Worm (Caenorhabditis elegans) whole organism, L4 larva: Measurements from ENCODE around the gene F02D8.1.
A peak's percentile ranks its signal among the peaks of the same experiment; 100 is the strongest.

Experiments used
- F37D6.2 ChIP-seq: sonication (generic microtip); optimal IDR thresholded peaks from 2 replicates; lab custom pipeline; 2016; ENCODE audit warnings: mild to moderate bottlenecking, missing genetic modification characterization, missing compliant biosample characterization
- F49E8.2 ChIP-seq: sonication (generic microtip); optimal IDR thresholded peaks from 2 replicates; lab custom pipeline; 2016; ENCODE audit warnings: missing compliant biosample characterization, mild to moderate bottlenecking, missing genetic modification characterization, borderline replicate concordance
- T20F7.1 ChIP-seq: fragments of 200-800 bp; sonication (Bioruptor generic); optimal IDR thresholded peaks from 2 replicates; lab custom pipeline; 2018; ENCODE audit warnings: mild to moderate bottlenecking, missing genetic modification characterization, missing compliant biosample characterization
- Y105C5A.15 ChIP-seq: fragments of 200-800 bp; sonication (Bioruptor generic); IDR thresholded peaks from 2 replicates; pipeline ENCODE4 v1.3.6; 2022; ENCODE audit warnings: missing genetic modification characterization, missing compliant biosample characterization
- Y48G9A.11 ChIP-seq: fragments of 200-800 bp; sonication (Bioruptor generic); IDR thresholded peaks from 2 replicates; pipeline ENCODE4 v1.3.6; 2022; ENCODE audit warnings: missing genetic modification reagents, missing genetic modification characterization, missing compliant biosample characterization
- Y5F2A.4 ChIP-seq: fragments of 200-800 bp; sonication (Bioruptor generic); optimal IDR thresholded peaks from 2 replicates; lab custom pipeline; 2018; ENCODE audit warnings: mild to moderate bottlenecking, missing genetic modification characterization, missing compliant biosample characterization
- aha-1 ChIP-seq: fragments of 150-350 bp; peaks from one replicate; lab custom pipeline; 2014; ENCODE audit warnings: missing biosample characterization, missing genetic modification characterization
- aly-2 ChIP-seq: sonication (generic microtip); optimal IDR thresholded peaks from 2 replicates; lab custom pipeline; 2018; ENCODE audit warnings: missing biosample characterization, missing genetic modification characterization
- arid-1 ChIP-seq: fragments of 200-800 bp; sonication (Bioruptor generic); conservative IDR thresholded peaks from 2 replicates; pipeline ENCODE4 v1.3.6; 2022; ENCODE audit warnings: missing genetic modification reagents, missing genetic modification characterization, missing compliant biosample characterization
- ceh-44 ChIP-seq: fragments of 200-800 bp; sonication (Bioruptor generic); IDR thresholded peaks from 2 replicates; pipeline ENCODE4 v1.3.6; 2022; ENCODE audit warnings: missing genetic modification reagents, missing genetic modification characterization, missing compliant biosample characterization
- ceh-82 ChIP-seq: sonication (generic microtip); optimal IDR thresholded peaks from 2 replicates; lab custom pipeline; 2017; ENCODE audit warnings: missing biosample characterization, missing genetic modification characterization
- ctbp-1 ChIP-seq: fragments of 200-800 bp; sonication (Bioruptor generic); IDR thresholded peaks from 2 replicates; pipeline ENCODE4 v1.3.6; 2022; ENCODE audit warnings: missing genetic modification reagents, missing genetic modification characterization, missing compliant biosample characterization
- daf-12 ChIP-seq: fragments of 150-350 bp; optimal IDR thresholded peaks from 2 replicates; lab custom pipeline; 2014; ENCODE audit warnings: missing biosample characterization, missing genetic modification reagents, missing genetic modification characterization
- daf-19 ChIP-seq: fragments of 200-800 bp; sonication (Bioruptor generic); conservative IDR thresholded peaks from 2 replicates; pipeline ENCODE4 v1.3.6; 2022; ENCODE audit warnings: missing genetic modification characterization, missing compliant biosample characterization
- daf-8 ChIP-seq: fragments of 200-800 bp; sonication (Bioruptor generic); IDR thresholded peaks from 2 replicates; pipeline ENCODE4 v1.3.6; 2022; ENCODE audit warnings: missing genetic modification characterization, missing compliant biosample characterization
- dmd-6 ChIP-seq: fragments of 200-800 bp; sonication (Bioruptor generic); IDR thresholded peaks from 2 replicates; pipeline ENCODE4 v1.3.6; 2022; ENCODE audit warnings: missing genetic modification reagents, missing genetic modification characterization, missing compliant biosample characterization
- dmd-9 ChIP-seq: fragments of 200-800 bp; sonication (Bioruptor generic); IDR thresholded peaks from 2 replicates; pipeline ENCODE4 v1.3.6; 2022; ENCODE audit warnings: missing genetic modification reagents, missing genetic modification characterization, missing compliant biosample characterization
- dpl-1 ChIP-seq: fragments of 150-350 bp; optimal IDR thresholded peaks from 2 replicates; lab custom pipeline; 2014; ENCODE audit warnings: missing biosample characterization, missing genetic modification reagents, missing genetic modification characterization
- duxl-1 ChIP-seq: sonication (generic microtip); optimal IDR thresholded peaks from 2 replicates; lab custom pipeline; 2016; ENCODE audit warnings: mild to moderate bottlenecking, missing genetic modification characterization, moderate library complexity, missing compliant biosample characterization; ENCODE audit not compliant: poor library complexity
- egl-27 ChIP-seq: sonication (generic microtip); optimal IDR thresholded peaks from 3 replicates; lab custom pipeline; 2017; ENCODE audit warnings: missing biosample characterization, missing genetic modification reagents, missing genetic modification characterization
- egl-43 ChIP-seq: fragments of 200-800 bp; sonication (Bioruptor generic); IDR thresholded peaks from 2 replicates; pipeline ENCODE4 v1.3.6; 2022; ENCODE audit warnings: missing genetic modification reagents, missing genetic modification characterization, missing compliant biosample characterization
- fkh-10 ChIP-seq: fragments of 150-350 bp; optimal IDR thresholded peaks from 2 replicates; lab custom pipeline; 2014; ENCODE audit warnings: missing biosample characterization, missing genetic modification reagents, missing genetic modification characterization
- hif-1 ChIP-seq, 2 experiments: sonication (generic microtip); optimal IDR thresholded peaks; 2 replicates each; lab custom pipeline; 2016 to 2017; ENCODE audit warnings: missing compliant biosample characterization in 2 of 2, missing genetic modification characterization in 2 of 2, missing genetic modification reagents in 2 of 2, missing genotype in 2 of 2, mild to moderate bottlenecking in 1 of 2
- hlh-11 ChIP-seq: fragments of 200-800 bp; sonication (Bioruptor generic); optimal IDR thresholded peaks from 2 replicates; lab custom pipeline; 2018; ENCODE audit warnings: mild to moderate bottlenecking, missing genetic modification characterization, missing compliant biosample characterization
- hlh-30 ChIP-seq: sonication (generic microtip); optimal IDR thresholded peaks from 2 replicates; lab custom pipeline; 2017; ENCODE audit warnings: antibody characterized with exemption, mild to moderate bottlenecking, missing genetic modification characterization, missing compliant biosample characterization; ENCODE audit not compliant: insufficient read depth
- hmg-1.1 ChIP-seq: fragments of 200-800 bp; sonication (Bioruptor generic); IDR thresholded peaks from 2 replicates; pipeline ENCODE4 v1.3.6; 2022; ENCODE audit warnings: missing genetic modification reagents, missing genetic modification characterization, missing compliant biosample characterization
- lin-13 ChIP-seq: fragments of 150-350 bp; optimal IDR thresholded peaks from 2 replicates; lab custom pipeline; 2014; ENCODE audit warnings: missing biosample characterization, missing genetic modification reagents, missing genetic modification characterization
- lin-15B ChIP-seq: fragments of 150-350 bp; sonication (generic microtip); optimal IDR thresholded peaks from 3 replicates; lab custom pipeline; 2014; ENCODE audit warnings: missing biosample characterization, missing genetic modification characterization
- lin-38 ChIP-seq: fragments of 200-800 bp; sonication (Bioruptor generic); IDR thresholded peaks from 2 replicates; pipeline ENCODE4 v1.3.6; 2022; ENCODE audit warnings: missing genetic modification reagents, missing genetic modification characterization, missing compliant biosample characterization
- lin-39 ChIP-seq: fragments of 150-350 bp; optimal IDR thresholded peaks from 2 replicates; lab custom pipeline; 2014; ENCODE audit warnings: missing biosample characterization, missing genetic modification reagents, missing genetic modification characterization
- lir-3 ChIP-seq: sonication (generic microtip); optimal IDR thresholded peaks from 2 replicates; lab custom pipeline; 2016; ENCODE audit warnings: mild to moderate bottlenecking, missing genetic modification characterization, missing compliant biosample characterization
- lsy-2 ChIP-seq, 2 experiments: fragments of 150-350 bp in 1 of 2; sonication (generic microtip) in 1 of 2; optimal IDR thresholded peaks; 2 replicates each; lab custom pipeline; 2014 to 2017; ENCODE audit warnings: missing biosample characterization in 2 of 2, missing genetic modification characterization in 2 of 2
- mep-1 ChIP-seq: fragments of 150-350 bp; sonication (generic microtip); optimal IDR thresholded peaks from 3 replicates; lab custom pipeline; 2014; ENCODE audit warnings: missing biosample characterization, missing genetic modification characterization
- mxl-2 ChIP-seq: fragments of 200-800 bp; sonication (Bioruptor generic); conservative IDR thresholded peaks from 2 replicates; pipeline ENCODE4 v1.3.6; 2022; ENCODE audit warnings: missing genetic modification reagents, missing genetic modification characterization, missing compliant biosample characterization
- nhr-25 ChIP-seq: sonication (generic microtip); optimal IDR thresholded peaks from 2 replicates; lab custom pipeline; 2017; ENCODE audit warnings: missing genetic modification characterization, mild to moderate bottlenecking, missing compliant biosample characterization, antibody characterized with exemption, moderate library complexity, borderline replicate concordance; ENCODE audit not compliant: insufficient read depth
- nhr-6 ChIP-seq: fragments of 150-350 bp; optimal IDR thresholded peaks from 2 replicates; lab custom pipeline; 2014; ENCODE audit warnings: missing biosample characterization, missing genetic modification characterization
- nhr-76 ChIP-seq: fragments of 150-350 bp; optimal IDR thresholded peaks from 2 replicates; lab custom pipeline; 2014; ENCODE audit warnings: missing biosample characterization, missing genetic modification characterization
- nhr-77 ChIP-seq: fragments of 150-350 bp; optimal IDR thresholded peaks from 2 replicates; lab custom pipeline; 2014; ENCODE audit warnings: missing biosample characterization, missing genetic modification characterization
- php-3 ChIP-seq: fragments of 200-800 bp; sonication (Bioruptor generic); IDR thresholded peaks from 2 replicates; pipeline ENCODE4 v1.3.6; 2022; ENCODE audit warnings: missing genetic modification reagents, missing genetic modification characterization, missing compliant biosample characterization
- pqm-1 ChIP-seq: sonication (generic microtip); optimal IDR thresholded peaks from 2 replicates; lab custom pipeline; 2017; ENCODE audit warnings: missing biosample characterization, missing genetic modification characterization
- rbr-2 ChIP-seq: sonication (generic microtip); optimal IDR thresholded peaks from 2 replicates; lab custom pipeline; 2016; ENCODE audit warnings: missing genotype, missing genetic modification characterization, missing compliant biosample characterization
- saeg-2 ChIP-seq: fragments of 200-800 bp; sonication (Bioruptor generic); IDR thresholded peaks from 2 replicates; pipeline ENCODE4 v1.3.6; 2022; ENCODE audit warnings: missing genetic modification reagents, missing genetic modification characterization, missing compliant biosample characterization
- skn-1 ChIP-seq: fragments of 150-350 bp; optimal IDR thresholded peaks from 2 replicates; lab custom pipeline; 2014; ENCODE audit warnings: missing biosample characterization, missing genetic modification characterization
- spr-1 ChIP-seq: sonication (generic microtip); optimal IDR thresholded peaks from 2 replicates; lab custom pipeline; 2016; ENCODE audit warnings: mild to moderate bottlenecking, missing genetic modification characterization, missing compliant biosample characterization
- tra-1 ChIP-seq: fragments of 200-800 bp; sonication (Bioruptor generic); IDR thresholded peaks from 2 replicates; pipeline ENCODE4 v1.3.6; 2022; ENCODE audit warnings: missing genetic modification reagents, missing genetic modification characterization, missing compliant biosample characterization
- unc-130 ChIP-seq: sonication (generic microtip); optimal IDR thresholded peaks from 2 replicates; lab custom pipeline; 2016; ENCODE audit warnings: missing genetic modification reagents, missing genetic modification characterization, missing compliant biosample characterization
- unc-39 ChIP-seq: sonication (generic microtip); optimal IDR thresholded peaks from 2 replicates; lab custom pipeline; 2017; ENCODE audit warnings: missing biosample characterization, missing genetic modification characterization
- vab-7 ChIP-seq: fragments of 200-800 bp; sonication (Bioruptor generic); IDR thresholded peaks from 2 replicates; pipeline ENCODE4 v1.3.6; 2022; ENCODE audit warnings: missing genetic modification reagents, missing genetic modification characterization, missing compliant biosample characterization
- zag-1 ChIP-seq: fragments of 150-350 bp; optimal IDR thresholded peaks from 2 replicates; lab custom pipeline; 2014; ENCODE audit warnings: missing biosample characterization, missing genetic modification characterization
- zfp-2 ChIP-seq: sonication (generic microtip); optimal IDR thresholded peaks from 2 replicates; lab custom pipeline; 2016; ENCODE audit warnings: mild to moderate bottlenecking, missing genetic modification characterization, missing compliant biosample characterization
- ztf-11 ChIP-seq: fragments of 150-350 bp; optimal IDR thresholded peaks from 2 replicates; lab custom pipeline; 2014; ENCODE audit warnings: missing biosample characterization, missing genetic modification characterization

Gene F02D8.1

DNA sequence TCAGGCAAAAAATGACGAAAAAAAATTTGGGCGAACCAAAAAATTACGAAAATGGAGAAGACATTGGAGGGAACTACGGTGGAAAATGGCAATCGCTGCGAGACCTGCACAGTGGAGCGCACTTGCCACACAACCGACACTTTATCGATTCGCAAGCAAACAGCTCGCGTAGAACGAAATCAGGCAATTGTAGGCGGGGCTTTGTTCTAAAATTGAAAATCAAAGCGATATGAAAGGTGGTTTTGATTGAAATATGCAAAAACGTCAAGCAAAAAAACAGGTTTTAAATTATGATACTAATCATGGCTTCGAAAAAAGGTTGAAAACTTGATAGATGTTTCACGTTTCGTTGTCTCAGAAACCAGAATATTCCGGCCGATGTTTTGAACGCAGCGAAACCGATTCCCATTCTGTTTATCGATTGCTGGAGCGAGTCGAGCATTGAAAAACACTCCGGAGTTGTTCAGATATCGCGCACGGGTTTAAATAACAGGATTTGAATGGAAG lies 23.7 kb upstream of the F02D8.1 start, which contains the start of the genes fib-1 and mut-15:
Gene fib-1 (minus strand): TSS at position 40 of the 507 bp plus-strand sequence.
Gene mut-15 (plus strand): TSS at position 360 of the 507 bp plus-strand sequence.
- TF ChIP-seq daf-19 (GFP tag; lab: Robert Waterston, UW): peak; percentile 58; the same call in 1 of the 2 replicates
- TF ChIP-seq zag-1: no peak
- peak; percentile 73 for TF ChIP-seq nhr-25 (tag; lab: Kevin White, UChicago)
- TF ChIP-seq nhr-77: peak; percentile 94
- no peak for TF ChIP-seq saeg-2 (GFP tag; lab: Robert Waterston, UW)
- peak; percentile 89 to 97 for TF ChIP-seq lsy-2 (tag; optimal IDR thresholded peaks at IDR 0.05; lab: Kevin White, UChicago)
- TF ChIP-seq unc-39 (tag; lab: Kevin White, UChicago): no peak
- peak; percentile 71 for TF ChIP-seq spr-1 (tag; lab: Kevin White, UChicago)
- TF ChIP-seq egl-27 (tag; lab: Kevin White, UChicago): peak; percentile 54
- no peak for TF ChIP-seq skn-1
- TF ChIP-seq hif-1 (tag; optimal IDR thresholded peaks at IDR 0.05; lab: Kevin White, UChicago): peak in 1 of 2 experiments; percentile 91
- TF ChIP-seq aly-2 (tag; lab: Kevin White, UChicago): no peak
- TF ChIP-seq lin-13 (GFP tag; lab: Kevin White, UChicago): peak; percentile 86
- peak; percentile 24 for TF ChIP-seq aha-1 (tag; lab: Kevin White, UChicago)
- no peak for TF ChIP-seq pqm-1 (tag; lab: Kevin White, UChicago)
- TF ChIP-seq hlh-11: peak; percentile 88
- peak; percentile 69 for TF ChIP-seq zfp-2 (tag; lab: Kevin White, UChicago)
- TF ChIP-seq hmg-1.1 (GFP tag; lab: Robert Waterston, UW): peak; percentile 86
- TF ChIP-seq F37D6.2 (tag; lab: Kevin White, UChicago): peak; percentile 67
- TF ChIP-seq Y5F2A.4: no peak
- TF ChIP-seq F49E8.2 (tag; lab: Kevin White, UChicago): peak; percentile 48
- peak; percentile 91 for TF ChIP-seq T20F7.1 (GFP tag; lab: Kevin White, UChicago)
- TF ChIP-seq lir-3 (tag; lab: Kevin White, UChicago): no peak
- TF ChIP-seq mep-1 (tag; lab: Kevin White, UChicago): peak; percentile 96
- peak; percentile 95 for TF ChIP-seq nhr-6 (tag; lab: Kevin White, UChicago)
- TF ChIP-seq egl-43 (GFP tag; lab: Robert Waterston, UW): 0 out of 2 replicates have a peak, but pooled peaks have one; percentile 45
- peak; percentile 99 for TF ChIP-seq lin-38 (GFP tag; lab: Robert Waterston, UW)
- no peak for TF ChIP-seq Y105C5A.15
- TF ChIP-seq ceh-82: no peak
- TF ChIP-seq daf-8: no peak
- peak; percentile 62 for TF ChIP-seq duxl-1
- 0 out of 2 replicates have a peak, but pooled peaks have one; percentile 19 for TF ChIP-seq php-3 (GFP tag; lab: Robert Waterston, UW)
- TF ChIP-seq hlh-30 (tag; lab: Kevin White, UChicago): peak; percentile 77
- TF ChIP-seq rbr-2 (tag; lab: Kevin White, UChicago): peak; percentile 92
- no peak for TF ChIP-seq lin-39 (tag; lab: Kevin White, UChicago)
- TF ChIP-seq fkh-10 (GFP tag; lab: Kevin White, UChicago): peak; percentile 86
- TF ChIP-seq Y48G9A.11 (GFP tag; lab: Robert Waterston, UW): peak; percentile 87
- peak; percentile 80 for TF ChIP-seq dmd-6 (GFP tag; lab: Robert Waterston, UW)
- peak; percentile 67 for TF ChIP-seq tra-1 (GFP tag; lab: Robert Waterston, UW)
- peak; percentile 76 for TF ChIP-seq lin-15B
- TF ChIP-seq dpl-1 (GFP tag; lab: Kevin White, UChicago): peak; percentile 81
- TF ChIP-seq unc-130: peak; percentile 94
- peak; percentile 75 for TF ChIP-seq ceh-44 (GFP tag; lab: Robert Waterston, UW)
- 0 out of 2 replicates have a peak, but pooled peaks have one; percentile 55 for TF ChIP-seq arid-1 (GFP tag; lab: Robert Waterston, UW)
- peak; percentile 72 for TF ChIP-seq ctbp-1 (GFP tag; lab: Robert Waterston, UW)
- no peak for TF ChIP-seq mxl-2 (GFP tag; lab: Robert Waterston, UW)
- peak; percentile 60; the same call in 1 of the 2 replicates for TF ChIP-seq vab-7 (GFP tag; lab: Robert Waterston, UW)
- no peak for TF ChIP-seq ztf-11 (tag; lab: Kevin White, UChicago)
- TF ChIP-seq daf-12 (tag; lab: Kevin White, UChicago): no peak
- no peak for TF ChIP-seq nhr-76 (tag; lab: Kevin White, UChicago)
- peak; percentile 78; the same call in 1 of the 2 replicates for TF ChIP-seq dmd-9 (GFP tag; lab: Robert Waterston, UW)
